Worm (Caenorhabditis elegans) whole organism, mixed stage, embryonic: Measurements from ENCODE around the gene del-8.

Experiments
- M03D4.4 ChIP-seq: sonication (generic microtip); optimal IDR thresholded peaks from 2 replicates; lab custom pipeline; 2017; ENCODE audit warnings: mild to moderate bottlenecking, missing genetic modification characterization, missing compliant biosample characterization
- bed-3 ChIP-seq: fragments of 200-800 bp; sonication (Bioruptor generic); optimal IDR thresholded peaks from 3 replicates; lab custom pipeline; 2018; ENCODE audit warnings: mild to moderate bottlenecking, missing genetic modification characterization, moderate library complexity, missing compliant biosample characterization
- blmp-1 ChIP-seq: fragments of 150-350 bp; optimal IDR thresholded peaks from 2 replicates; lab custom pipeline; 2014; ENCODE audit warnings: missing biosample characterization, missing genetic modification characterization
- ceh-39 ChIP-seq: fragments of 150-350 bp; optimal IDR thresholded peaks from 2 replicates; lab custom pipeline; 2014; ENCODE audit warnings: missing biosample characterization, missing genetic modification characterization
- ceh-43 ChIP-seq: fragments of 200-800 bp; sonication (Bioruptor generic); optimal IDR thresholded peaks from 2 replicates; lab custom pipeline; 2018; ENCODE audit warnings: mild to moderate bottlenecking, missing genetic modification characterization, moderate library complexity, missing compliant biosample characterization
- ceh-83 ChIP-seq: fragments of 200-800 bp; sonication (Bioruptor generic); optimal IDR thresholded peaks from 2 replicates; lab custom pipeline; 2018; ENCODE audit warnings: mild to moderate bottlenecking, missing genetic modification characterization, missing compliant biosample characterization
- ces-1 ChIP-seq: fragments of 150-350 bp; optimal IDR thresholded peaks from 2 replicates; lab custom pipeline; 2014; ENCODE audit warnings: missing biosample characterization, missing genetic modification reagents, missing genetic modification characterization
- cnd-1 ChIP-seq: fragments of 200-800 bp; sonication (Bioruptor generic); optimal IDR thresholded peaks from 2 replicates; lab custom pipeline; 2018; ENCODE audit warnings: mild to moderate bottlenecking, missing genetic modification characterization, missing compliant biosample characterization
- drap-1 ChIP-seq: fragments of 200-800 bp; sonication (Bioruptor generic); optimal IDR thresholded peaks from 3 replicates; lab custom pipeline; 2018; ENCODE audit warnings: mild to moderate bottlenecking, missing genetic modification characterization, missing compliant biosample characterization
- elt-1 ChIP-seq: sonication (generic microtip); optimal IDR thresholded peaks from 2 replicates; lab custom pipeline; 2017; ENCODE audit warnings: missing genetic modification characterization, mild to moderate bottlenecking, missing compliant biosample characterization, antibody characterized with exemption, moderate library complexity, borderline replicate concordance; ENCODE audit not compliant: insufficient read depth
- elt-3 ChIP-seq: fragments of 150-350 bp; optimal IDR thresholded peaks from 2 replicates; lab custom pipeline; 2014; ENCODE audit warnings: missing biosample characterization, missing genetic modification characterization
- flh-1 ChIP-seq: fragments of 200-800 bp; sonication (Bioruptor generic); optimal IDR thresholded peaks from 2 replicates; lab custom pipeline; 2018; ENCODE audit warnings: mild to moderate bottlenecking, missing genetic modification characterization, moderate library complexity, missing compliant biosample characterization
- ham-2 ChIP-seq: fragments of 200-800 bp; sonication (Bioruptor generic); optimal IDR thresholded peaks from 2 replicates; lab custom pipeline; 2018; ENCODE audit warnings: mild to moderate bottlenecking, missing genetic modification characterization, missing compliant biosample characterization
- hlh-1 ChIP-seq: fragments of 150-350 bp; optimal IDR thresholded peaks from 2 replicates; lab custom pipeline; 2014; ENCODE audit warnings: missing biosample characterization, missing genetic modification reagents, missing genetic modification characterization
- lin-32 ChIP-seq: fragments of 200-800 bp; sonication (Bioruptor generic); optimal IDR thresholded peaks from 2 replicates; lab custom pipeline; 2018; ENCODE audit warnings: mild to moderate bottlenecking, missing genetic modification characterization, missing compliant biosample characterization
- lsy-2 ChIP-seq: fragments of 150-350 bp; optimal IDR thresholded peaks from 2 replicates; lab custom pipeline; 2014; ENCODE audit warnings: missing biosample characterization, missing genetic modification characterization
- mab-5 ChIP-seq: fragments of 150-350 bp; optimal IDR thresholded peaks from 2 replicates; lab custom pipeline; 2014; ENCODE audit warnings: missing biosample characterization, missing genetic modification characterization
- mep-1 ChIP-seq: fragments of 150-350 bp; optimal IDR thresholded peaks from 2 replicates; lab custom pipeline; 2017; ENCODE audit warnings: missing biosample characterization, missing genetic modification reagents, missing genetic modification characterization, inconsistent platforms
- mls-2 ChIP-seq: sonication (generic microtip); optimal IDR thresholded peaks from 2 replicates; lab custom pipeline; 2016; ENCODE audit warnings: mild to moderate bottlenecking, missing genetic modification characterization, moderate library complexity, missing compliant biosample characterization
- nhr-12 ChIP-seq: fragments of 150-350 bp; optimal IDR thresholded peaks from 2 replicates; lab custom pipeline; 2014; ENCODE audit warnings: missing biosample characterization, missing genetic modification characterization
- nhr-2 ChIP-seq: fragments of 150-350 bp; optimal IDR thresholded peaks from 2 replicates; lab custom pipeline; 2014; ENCODE audit warnings: missing biosample characterization, missing genetic modification characterization
- nhr-237 ChIP-seq: fragments of 150-350 bp; optimal IDR thresholded peaks from 2 replicates; lab custom pipeline; 2014; ENCODE audit warnings: missing biosample characterization, missing genetic modification characterization
- nhr-28 ChIP-seq: fragments of 150-350 bp; optimal IDR thresholded peaks from 2 replicates; lab custom pipeline; 2014; ENCODE audit warnings: missing biosample characterization, missing genetic modification characterization
- nhr-76 ChIP-seq: sonication (generic microtip); optimal IDR thresholded peaks from 2 replicates; lab custom pipeline; 2017; ENCODE audit warnings: missing biosample characterization, missing genetic modification characterization
- pha-4 ChIP-seq: fragments of 150-350 bp; optimal IDR thresholded peaks from 2 replicates; lab custom pipeline; 2018; ENCODE audit warnings: missing biosample characterization, missing genetic modification reagents, missing genetic modification characterization
- sem-2 ChIP-seq: fragments of 200-800 bp; sonication (Bioruptor generic); optimal IDR thresholded peaks from 2 replicates; lab custom pipeline; 2018; ENCODE audit warnings: mild to moderate bottlenecking, missing genetic modification characterization, missing compliant biosample characterization
- snpc-4 ChIP-seq: fragments of 150-350 bp; optimal IDR thresholded peaks from 2 replicates; lab custom pipeline; 2014; ENCODE audit warnings: missing biosample characterization, missing genetic modification characterization
- tbx-8 ChIP-seq: fragments of 200-800 bp; sonication (Bioruptor generic); optimal IDR thresholded peaks from 2 replicates; lab custom pipeline; 2018; ENCODE audit warnings: mild to moderate bottlenecking, missing genetic modification characterization, moderate library complexity, missing compliant biosample characterization
- unc-39 ChIP-seq: fragments of 150-350 bp; optimal IDR thresholded peaks from 2 replicates; lab custom pipeline; 2014; ENCODE audit warnings: missing biosample characterization, missing genetic modification characterization
- unc-62 ChIP-seq: fragments of 150-350 bp; optimal IDR thresholded peaks from 2 replicates; lab custom pipeline; 2014; ENCODE audit warnings: missing biosample characterization, missing genetic modification reagents, missing genetic modification characterization
- zip-8 ChIP-seq: fragments of 150-350 bp; optimal IDR thresholded peaks from 2 replicates; lab custom pipeline; 2014; ENCODE audit warnings: missing biosample characterization, missing genetic modification characterization
- ztf-11 ChIP-seq: fragments of 150-350 bp; optimal IDR thresholded peaks from 2 replicates; lab custom pipeline; 2014; ENCODE audit warnings: missing biosample characterization, missing genetic modification characterization

del-8 gene

ce11 chrX:9568574-9568973 is 20.6 kb upstream of the del-8 start:
- TF ChIP-seq lin-32 (no peak), sem-2 (GFP tag; lab: Kevin White, UChicago) (no peak), cnd-1 (no peak), nhr-2 (tag; lab: Kevin White, UChicago) (no peak), ceh-39 (no peak), flh-1 (GFP tag; lab: Kevin White, UChicago) (no peak), drap-1 (GFP tag; lab: Kevin White, UChicago) (no peak), ceh-43 (GFP tag; lab: Kevin White, UChicago) (no peak), unc-39 (tag; lab: Kevin White, UChicago) (no peak)
- TF ChIP-seq, all 35 proteins: peak for 0

DNA sequence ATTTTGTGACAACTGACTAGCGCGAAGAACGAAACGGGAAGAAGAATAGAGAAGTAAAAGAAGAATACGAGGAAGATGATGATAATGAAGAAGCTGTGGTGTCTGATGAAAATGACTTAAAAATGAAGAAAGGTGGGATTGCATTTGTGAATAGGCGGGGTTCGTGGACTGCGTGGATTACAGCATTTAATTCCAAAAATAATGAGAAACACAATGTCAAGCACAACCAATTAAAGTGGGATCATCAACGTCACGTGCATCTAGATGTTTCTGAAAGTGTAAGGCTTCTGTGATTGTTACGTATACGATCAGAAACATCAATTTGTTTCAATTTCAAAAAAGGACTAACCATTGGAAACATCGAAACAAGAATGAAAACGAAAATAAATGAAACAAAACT is 12.3 kb upstream of the del-8 start, which contains the start of gene glb-17:
glb-17 (minus strand) TSS at position 101 of the 400 bp plus-strand sequence.
- TF ChIP-seq drap-1 (GFP tag; lab: Kevin White, UChicago) (no peak), sem-2 (GFP tag; lab: Kevin White, UChicago) (no peak), elt-1 (no peak), ztf-11 (no peak), bed-3 (GFP tag; lab: Kevin White, UChicago) (no peak), snpc-4 (tag; lab: Kevin White, UChicago) (no peak), ham-2 (GFP tag; lab: Kevin White, UChicago) (no peak), cnd-1 (no peak), pha-4 (tag; lab: Kevin White, UChicago) (no peak), M03D4.4 (no peak), blmp-1 (no peak), lin-32 (no peak)

ce11 chrX:9584333-9584732 is 4.9 kb upstream of the del-8 start, which contains the start of gene gpx-5:
gpx-5 (plus strand) TSS chrX:9584668.
- TF ChIP-seq nhr-28 (tag; lab: Kevin White, UChicago) (no peak), elt-3 (tag; lab: Kevin White, UChicago) (no peak), unc-62 (GFP tag; lab: Kevin White, UChicago) (no peak), ham-2 (GFP tag; lab: Kevin White, UChicago) (no peak), bed-3 (GFP tag; lab: Kevin White, UChicago) (no peak), nhr-76 (no peak), lsy-2 (tag; lab: Kevin White, UChicago) (no peak), cnd-1 (no peak), ces-1 (GFP tag; lab: Kevin White, UChicago) (no peak), unc-39 (tag; lab: Kevin White, UChicago) (no peak), nhr-237 (tag; lab: Kevin White, UChicago) (no peak), mab-5 (no peak), mls-2 (no peak), snpc-4 (tag; lab: Kevin White, UChicago) (no peak), pha-4 (tag; lab: Kevin White, UChicago) (no peak), ceh-39 (no peak), ceh-43 (GFP tag; lab: Kevin White, UChicago) (no peak), nhr-12 (tag; lab: Kevin White, UChicago) (no peak), blmp-1 (no peak)
- TF ChIP-seq, all 35 proteins: peak for 0

DNA sequence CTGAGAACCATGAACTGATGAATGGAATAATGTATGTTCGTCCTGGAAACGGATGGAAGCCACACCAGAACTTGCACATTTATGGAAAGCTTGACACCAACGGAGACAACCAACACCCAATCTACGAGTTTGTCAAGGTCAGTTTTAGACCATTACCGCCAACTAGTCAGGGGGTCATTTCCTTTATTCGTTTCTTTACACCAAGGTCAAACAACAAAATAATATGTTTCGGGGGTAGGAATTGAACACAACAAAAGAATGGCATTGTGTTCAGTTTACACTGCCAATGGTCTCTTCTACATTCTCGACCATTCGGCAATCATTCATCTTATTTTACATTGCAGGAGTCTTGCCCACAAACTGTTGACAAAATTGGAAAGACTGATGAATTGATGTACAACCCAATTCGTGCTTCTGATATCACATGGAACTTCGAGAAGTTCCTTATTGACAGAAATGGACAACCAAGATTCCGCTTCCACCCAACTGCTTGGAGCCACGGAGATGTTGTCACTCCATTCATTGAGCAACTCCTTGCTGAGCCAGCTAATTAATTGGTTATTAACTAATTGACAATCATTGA is 3.5 kb upstream of the del-8 start:
- no peak for TF ChIP-seq cnd-1
- no peak for TF ChIP-seq mls-2
- no peak for TF ChIP-seq bed-3 (GFP tag; lab: Kevin White, UChicago)
- no peak for TF ChIP-seq ces-1 (GFP tag; lab: Kevin White, UChicago)
- TF ChIP-seq hlh-1 (tag; lab: Kevin White, UChicago): no peak
- no peak for TF ChIP-seq ceh-83 (GFP tag; lab: Kevin White, UChicago)
- TF ChIP-seq tbx-8 (GFP tag; lab: Kevin White, UChicago): no peak
- no peak for TF ChIP-seq zip-8
- no peak for TF ChIP-seq mep-1 (tag; lab: Kevin White, UChicago)
- TF ChIP-seq unc-39 (tag; lab: Kevin White, UChicago): no peak
- no peak for TF ChIP-seq elt-3 (tag; lab: Kevin White, UChicago)
- no peak for TF ChIP-seq flh-1 (GFP tag; lab: Kevin White, UChicago)
- no peak for TF ChIP-seq pha-4 (tag; lab: Kevin White, UChicago)
- TF ChIP-seq M03D4.4: no peak
- TF ChIP-seq ztf-11: no peak

DNA sequence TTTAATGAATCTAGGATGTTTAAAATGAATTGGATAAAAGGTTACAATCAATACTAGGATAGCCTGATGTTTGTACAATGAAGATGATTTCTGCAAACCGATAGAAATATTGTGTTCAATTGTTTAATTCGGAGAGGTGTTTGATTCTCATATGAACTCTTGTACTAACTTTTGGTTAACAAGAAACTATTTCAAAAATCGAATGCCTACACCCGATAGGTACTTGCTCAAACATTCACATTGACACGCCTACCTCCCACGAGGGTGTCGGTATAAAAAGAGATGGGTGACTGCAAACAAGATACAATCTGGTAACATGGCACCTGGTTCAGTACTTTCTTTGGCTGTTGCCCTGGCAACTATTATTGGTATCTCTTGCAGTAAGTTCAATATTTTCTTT is 1.6 kb upstream of the del-8 start, which contains the start of gene gpx-3:
gpx-3 (plus strand) TSS at position 301 of the 400 bp plus-strand sequence.
- TF ChIP-seq mep-1 (tag; lab: Kevin White, UChicago) (no peak), elt-3 (tag; lab: Kevin White, UChicago) (no peak)
